Worm (Caenorhabditis elegans) whole organism, young adult: ENCODE results near the gene ZC373.2.

Source experiments
- B0261.1 ChIP-seq: sonication (generic microtip); optimal IDR thresholded peaks from 2 replicates; lab custom pipeline; 2016; ENCODE audit warnings: mild to moderate bottlenecking, missing genetic modification characterization, moderate library complexity, missing compliant biosample characterization
- Y56A3A.18 ChIP-seq: fragments of 200-800 bp; sonication (Bioruptor generic); IDR thresholded peaks from 2 replicates; pipeline ENCODE4 v1.3.6; 2022; ENCODE audit warnings: missing genetic modification reagents, missing genetic modification characterization, missing compliant biosample characterization
- cebp-2 ChIP-seq: fragments of 200-800 bp; sonication (Bioruptor generic); IDR thresholded peaks from 2 replicates; pipeline ENCODE4 v1.3.6; 2022; ENCODE audit warnings: missing genetic modification characterization, missing compliant biosample characterization
- ets-4 ChIP-seq: fragments of 200-800 bp; sonication (Bioruptor generic); optimal IDR thresholded peaks from 2 replicates; lab custom pipeline; 2018; ENCODE audit warnings: mild to moderate bottlenecking, missing genetic modification characterization, missing compliant biosample characterization
- let-526 ChIP-seq: fragments of 200-800 bp; sonication (Bioruptor generic); IDR thresholded peaks from 2 replicates; pipeline ENCODE4 v1.3.6; 2022; ENCODE audit warnings: missing genetic modification reagents, missing genetic modification characterization, missing compliant biosample characterization
- pha-4 ChIP-seq: fragments of 150-350 bp; sonication (generic microtip); optimal IDR thresholded peaks from 2 replicates; lab custom pipeline; 2014; ENCODE audit warnings: missing biosample characterization, missing genetic modification reagents, missing genetic modification characterization
- sea-2 ChIP-seq: fragments of 200-800 bp; sonication (Bioruptor generic); IDR thresholded peaks from 2 replicates; pipeline ENCODE4 v1.3.6; 2022; ENCODE audit warnings: missing genetic modification characterization, missing compliant biosample characterization
- ztf-25 ChIP-seq: fragments of 200-800 bp; sonication (Bioruptor generic); IDR thresholded peaks from 2 replicates; pipeline ENCODE4 v1.3.6; 2022; ENCODE audit warnings: missing genetic modification reagents, missing genetic modification characterization, missing compliant biosample characterization

- TF ChIP-seq ztf-25 (GFP tag; lab: Robert Waterston, UW) (no peak), let-526 (GFP tag; lab: Robert Waterston, UW) (no peak), pha-4 (tag; lab: Kevin White, UChicago) (no peak), B0261.1 (no peak), cebp-2 (GFP tag; lab: Robert Waterston, UW) (no peak), sea-2 (GFP tag; lab: Robert Waterston, UW) (no peak), Y56A3A.18 (GFP tag; lab: Robert Waterston, UW) (no peak), ets-4 (GFP tag; lab: Kevin White, UChicago) (no peak)
Measured at ce11 chrX:10069692-10070091, 11.5 kb upstream of the ZC373.2 start, which contains the start of gene mlck-1.
